Worm (Caenorhabditis elegans) whole organism, L4/young adult: ENCODE results near the gene clc-32.

Source experiments
- W03F9.2 ChIP-seq: fragments of 150-350 bp; optimal IDR thresholded peaks from 2 replicates; lab custom pipeline; 2014; ENCODE audit warnings: missing biosample characterization, missing genetic modification characterization
- dao-5 ChIP-seq: sonication (generic microtip); optimal IDR thresholded peaks from 2 replicates; lab custom pipeline; 2016; ENCODE audit warnings: missing genotype, missing genetic modification characterization, moderate library complexity, missing compliant biosample characterization
- him-1 ChIP-seq: sonication (generic microtip); optimal IDR thresholded peaks from 2 replicates; lab custom pipeline; 2016; ENCODE audit warnings: missing genotype, missing genetic modification reagents, missing genetic modification characterization, missing compliant biosample characterization

ce11 chrV:16182110-16182509 lies 41.1 kb upstream of the clc-32 start, which contains the start of gene srz-13:
- TF ChIP-seq dao-5 (tag; lab: Kevin White, UChicago) (no peak), him-1 (no peak), W03F9.2 (tag; lab: Kevin White, UChicago) (no peak)
